Fruit fly (Drosophila melanogaster) whole organism, prepupa: ENCODE measurements around the gene CG17834.

Experiments
- CG11294 ChIP-seq: fragments of 200-800 bp; sonication (Bioruptor generic); IDR thresholded peaks from 2 replicates; pipeline ENCODE4 v1.3.6; 2022; ENCODE audit warnings: missing biosample characterization, missing genetic modification characterization
- CG16779 ChIP-seq: fragments of 200-800 bp; sonication (Bioruptor generic); optimal IDR thresholded peaks from 3 replicates; lab custom pipeline; 2017; ENCODE audit warnings: missing biosample characterization, mild to moderate bottlenecking, missing genetic modification characterization
- CG4318 ChIP-seq: fragments of 200-800 bp; sonication (Bioruptor generic); optimal IDR thresholded peaks from 3 replicates; lab custom pipeline; 2017; ENCODE audit warnings: missing biosample characterization, mild to moderate bottlenecking, missing genetic modification characterization
- Lpt ChIP-seq: fragments of 200-800 bp; sonication (Bioruptor generic); optimal IDR thresholded peaks from 3 replicates; lab custom pipeline; 2016; ENCODE audit warnings: missing biosample characterization, missing genetic modification characterization

dm6 chr2L:8534118-8534514 is 5.2 kb downstream of the CG17834 start:
- TF ChIP-seq CG11294: no peak
- no peak for TF ChIP-seq CG4318 (GFP tag; lab: Kevin White, UChicago)
- TF ChIP-seq Lpt: no peak
- TF ChIP-seq CG16779: no peak
